Worm (Caenorhabditis elegans): ENCODE results near the gene col-37.

- TF ChIP-seq ceh-39 (tag; optimal IDR thresholded peaks at IDR 0.05) (no peak), unc-62 (GFP tag; optimal IDR thresholded peaks at IDR 0.05) (no peak), nhr-28 (tag; optimal IDR thresholded peaks at IDR 0.05) (no peak), lin-32 (GFP tag; optimal IDR thresholded peaks at IDR 0.05) (no peak), elt-1 (tag; optimal IDR thresholded peaks at IDR 0.05; ENCODE audit: borderline replicate concordance, insufficient read depth) (no peak), lsy-2 (tag; optimal IDR thresholded peaks at IDR 0.05) (no peak), snpc-4 (tag; optimal IDR thresholded peaks at IDR 0.05) (no peak)
These were observed 47.2 kb downstream of the col-37 start, which contains the start of gene C13C4.7 for ce11 chrV:12120381-12120780.
